Worm (Caenorhabditis elegans): Measurements from ENCODE around the gene M02A10.1.

M02A10.1 gene

ce11 chrX:727737-728136 is 21.1 kb downstream of the M02A10.1 start:
- TF ChIP-seq xbp-1 (tag; optimal IDR thresholded peaks at IDR 0.05) (peak; percentile 47), nhr-11 (tag; optimal IDR thresholded peaks at IDR 0.05) (no peak), fkh-10 (GFP tag; optimal IDR thresholded peaks at IDR 0.05) (no peak), ama-1 (optimal IDR thresholded peaks at IDR 0.05) (no peak), skn-1 (tag; optimal IDR thresholded peaks at IDR 0.05) (peak; percentile 82), hlh-4 (tag; optimal IDR thresholded peaks at IDR 0.05) (no peak), dsc-1 (tag; optimal IDR thresholded peaks at IDR 0.05) (peak; percentile 81), ces-1 (GFP tag; optimal IDR thresholded peaks at IDR 0.05) (no peak), nhr-20 (tag; optimal IDR thresholded peaks at IDR 0.05) (peak; percentile 70), rnt-1 (tag; optimal IDR thresholded peaks at IDR 0.05) (peak; percentile 75), ceh-82 (tag; optimal IDR thresholded peaks at IDR 0.05) (peak in 2 of 3 experiments; percentile 8 to 58), lin-39 (tag; optimal IDR thresholded peaks at IDR 0.05) (no peak), fkh-8 (tag; optimal IDR thresholded peaks at IDR 0.05) (peak; percentile 57), mab-9 (GFP tag; IDR thresholded peaks at IDR 0.05) (no peak), snpc-4 (tag; optimal IDR thresholded peaks at IDR 0.05) (peak; percentile 29), nhr-28 (tag; optimal IDR thresholded peaks at IDR 0.05) (no peak), unc-62 (GFP tag; optimal IDR thresholded peaks at IDR 0.05) (no peak), aly-2 (tag; optimal IDR thresholded peaks at IDR 0.05) (no peak), efl-1 (optimal IDR thresholded peaks at IDR 0.05) (peak; percentile 41 to 50), efl-1 (GFP tag; optimal IDR thresholded peaks at IDR 0.05 in 1 of 2) (peak in 1 of 2 experiments; percentile 89), vab-15 (tag; optimal IDR thresholded peaks at IDR 0.05) (no peak), ztf-4 (tag; optimal IDR thresholded peaks at IDR 0.05) (peak; percentile 8), unc-86 (tag; optimal IDR thresholded peaks at IDR 0.05) (peak; percentile 39), mef-2 (tag; optimal IDR thresholded peaks at IDR 0.05) (no peak), lsy-2 (tag; optimal IDR thresholded peaks at IDR 0.05) (peak; percentile 60 to 61), ets-5 (GFP tag; IDR thresholded peaks at IDR 0.05) (no peak), sup-37 (GFP tag; optimal IDR thresholded peaks at IDR 0.05) (no peak), unc-130 (tag; optimal IDR thresholded peaks at IDR 0.05) (no peak), isw-1 (GFP tag; IDR thresholded peaks at IDR 0.05) (peak; percentile 13; the same call in 1 of the 2 replicates), nhr-76 (tag; optimal IDR thresholded peaks at IDR 0.05) (no peak), nhr-12 (tag; optimal IDR thresholded peaks at IDR 0.05) (no peak), lin-35 (GFP tag; optimal IDR thresholded peaks at IDR 0.05) (peak; percentile 58 to 74), nhr-19 (GFP tag; conservative IDR thresholded peaks at IDR 0.05) (peak; percentile 61), nhr-85 (tag) (peak; percentile 93), grh-1 (GFP tag; IDR thresholded peaks at IDR 0.05) (peak; percentile 49; the same call in 1 of the 2 replicates), sox-4 (tag; optimal IDR thresholded peaks at IDR 0.05) (no peak), nhr-237 (tag; optimal IDR thresholded peaks at IDR 0.05) (no peak), ceh-88 (GFP tag; IDR thresholded peaks at IDR 0.05) (no peak), zip-4 (GFP tag; optimal IDR thresholded peaks at IDR 0.05) (peak; percentile 8), sptf-1 (tag; optimal IDR thresholded peaks at IDR 0.05) (no peak), lin-14 (GFP tag; optimal IDR thresholded peaks at IDR 0.05) (peak; percentile 89), elt-2 (tag; optimal IDR thresholded peaks at IDR 0.05) (peak; percentile 11), ceh-8 (GFP tag; optimal IDR thresholded peaks at IDR 0.05) (peak; percentile 13), alr-1 (tag; optimal IDR thresholded peaks at IDR 0.05; ENCODE audit: borderline replicate concordance) (no peak), zag-1 (tag; optimal IDR thresholded peaks at IDR 0.05) (no peak), efl-3 (GFP tag; optimal IDR thresholded peaks at IDR 0.05) (no peak), hlh-17 (GFP tag; optimal IDR thresholded peaks at IDR 0.05; ENCODE audit: borderline replicate concordance) (no peak), irx-1 (tag; optimal IDR thresholded peaks at IDR 0.05) (peak; percentile 68), elt-3 (tag; optimal IDR thresholded peaks at IDR 0.05) (peak in 1 of 6 experiments; percentile 9), swsn-7 (tag; optimal IDR thresholded peaks at IDR 0.05) (peak; percentile 71), pqm-1 (tag; optimal IDR thresholded peaks at IDR 0.05) (no peak), egl-13 (tag; optimal IDR thresholded peaks at IDR 0.05) (no peak), nhr-71 (tag; optimal IDR thresholded peaks at IDR 0.05) (peak; percentile 80), unc-30 (tag; optimal IDR thresholded peaks at IDR 0.05) (no peak)

All from whole organism, L1 larva.